Worm (Caenorhabditis elegans) whole organism, L2 larva: ENCODE measurements around the gene Y19D2B.2.

ENCODE experiments used
- ZK546.5 ChIP-seq: sonication (generic microtip); optimal IDR thresholded peaks from 2 replicates; lab custom pipeline; 2017; ENCODE audit warnings: missing biosample characterization, missing genetic modification characterization
- ama-1 ChIP-seq: fragments of 150-350 bp; optimal IDR thresholded peaks from 2 replicates; lab custom pipeline; 2018; ENCODE audit warnings: inconsistent platforms
- fos-1 ChIP-seq: fragments of 150-350 bp; optimal IDR thresholded peaks from 2 replicates; lab custom pipeline; 2014; ENCODE audit warnings: missing biosample characterization, missing genetic modification characterization
- lin-11 ChIP-seq: fragments of 150-350 bp; sonication (generic microtip); optimal IDR thresholded peaks from 2 replicates; lab custom pipeline; 2014; ENCODE audit warnings: missing biosample characterization, missing genetic modification characterization, inconsistent platforms, mixed read lengths
- lsy-2 ChIP-seq, 2 experiments: fragments of 150-350 bp in 1 of 2; sonication (generic microtip) in 1 of 2; optimal IDR thresholded peaks; 2 replicates each; lab custom pipeline; 2014 to 2017; ENCODE audit warnings: missing biosample characterization in 2 of 2, missing genetic modification characterization in 2 of 2
- mbf-1 ChIP-seq: sonication (generic microtip); optimal IDR thresholded peaks from 2 replicates; lab custom pipeline; 2017; ENCODE audit warnings: missing biosample characterization, missing genetic modification characterization
- nhr-10 ChIP-seq: sonication (generic microtip); optimal IDR thresholded peaks from 2 replicates; lab custom pipeline; 2017; ENCODE audit warnings: missing biosample characterization, missing genetic modification characterization
- nhr-12 ChIP-seq: fragments of 150-350 bp; optimal IDR thresholded peaks from 2 replicates; lab custom pipeline; 2014; ENCODE audit warnings: missing biosample characterization, missing genetic modification characterization
- nhr-21 ChIP-seq: fragments of 150-350 bp; optimal IDR thresholded peaks from 2 replicates; lab custom pipeline; 2014; ENCODE audit warnings: missing biosample characterization, missing genetic modification characterization
- nhr-6 ChIP-seq: fragments of 150-350 bp; optimal IDR thresholded peaks from 2 replicates; lab custom pipeline; 2014; ENCODE audit warnings: missing biosample characterization, missing genetic modification characterization
- sma-9 ChIP-seq, 2 experiments: fragments of 150-350 bp in 1 of 2; sonication (generic microtip) in 1 of 2; optimal IDR thresholded peaks; 2 replicates each; lab custom pipeline; 2014 to 2016; ENCODE audit warnings: missing genetic modification characterization in 2 of 2, mild to moderate bottlenecking in 1 of 2, missing biosample characterization in 1 of 2, missing compliant biosample characterization in 1 of 2, missing genetic modification reagents in 1 of 2, moderate library complexity in 1 of 2
- snpc-4 ChIP-seq: fragments of 150-350 bp; optimal IDR thresholded peaks from 2 replicates; lab custom pipeline; 2014; ENCODE audit warnings: missing biosample characterization, missing genetic modification characterization
- zag-1 ChIP-seq: fragments of 150-350 bp; optimal IDR thresholded peaks from 2 replicates; lab custom pipeline; 2014; ENCODE audit warnings: missing biosample characterization, missing genetic modification characterization
- ztf-11 ChIP-seq: sonication (generic microtip); optimal IDR thresholded peaks from 2 replicates; lab custom pipeline; 2017; ENCODE audit warnings: missing biosample characterization, missing genetic modification characterization
- ztf-4 ChIP-seq: fragments of 150-350 bp; optimal IDR thresholded peaks from 2 replicates; lab custom pipeline; 2014; ENCODE audit warnings: missing biosample characterization, missing genetic modification characterization

The Y19D2B.2 gene

ce11 chrII:10971677-10972076 is 47.6 kb downstream of the Y19D2B.2 start:
- TF ChIP-seq snpc-4 (tag; lab: Kevin White, UChicago) (no peak), sma-9 (GFP tag; optimal IDR thresholded peaks at IDR 0.05; lab: Kevin White, UChicago) (no peak), sma-9 (tag; optimal IDR thresholded peaks at IDR 0.05; lab: Kevin White, UChicago) (no peak), zag-1 (no peak), mbf-1 (tag; lab: Kevin White, UChicago) (no peak), nhr-21 (no peak), ama-1 (lab: Kevin White, UChicago) (no peak), fos-1 (no peak), ZK546.5 (tag; lab: Kevin White, UChicago) (no peak), ztf-4 (no peak), lsy-2 (tag; optimal IDR thresholded peaks at IDR 0.05; lab: Kevin White, UChicago) (no peak), nhr-10 (no peak), lin-11 (tag; lab: Kevin White, UChicago) (no peak), nhr-6 (no peak), nhr-12 (tag; lab: Kevin White, UChicago) (no peak), ztf-11 (tag; lab: Kevin White, UChicago) (no peak)
